Fruit fly (Drosophila melanogaster) whole organism, embryonic: Measurements from ENCODE around the gene cdi.
A peak's percentile ranks its signal among the peaks of the same experiment; 100 is the strongest.

Experiments used
- Atf3 ChIP-seq: fragments of 200-800 bp; sonication (Bioruptor generic); optimal IDR thresholded peaks from 3 replicates; lab custom pipeline; 2016; ENCODE audit warnings: missing biosample characterization, missing genetic modification characterization
- CG10979 ChIP-seq: fragments of 200-800 bp; sonication (Bioruptor generic); optimal IDR thresholded peaks from 2 replicates; lab custom pipeline; 2018; ENCODE audit warnings: missing biosample characterization, mild to moderate bottlenecking, missing genetic modification characterization, moderate library complexity
- CG11398 ChIP-seq: fragments of 200-800 bp; sonication (Bioruptor generic); optimal IDR thresholded peaks from 2 replicates; lab custom pipeline; 2016; ENCODE audit warnings: missing biosample characterization, missing genetic modification characterization
- CG12071 ChIP-seq: fragments of 200-800 bp; sonication (Bioruptor generic); optimal IDR thresholded peaks from 3 replicates; lab custom pipeline; 2018; ENCODE audit warnings: missing biosample characterization, mild to moderate bottlenecking, missing genetic modification characterization
- CG1233 ChIP-seq: fragments of 200-800 bp; sonication (Bioruptor generic); optimal IDR thresholded peaks from 4 replicates; lab custom pipeline; 2018; ENCODE audit warnings: missing biosample characterization, mild to moderate bottlenecking, missing genetic modification characterization
- CG12659 ChIP-seq: fragments of 200-800 bp; sonication (Bioruptor generic); optimal IDR thresholded peaks from 3 replicates; lab custom pipeline; 2017; ENCODE audit warnings: mild to moderate bottlenecking, missing biosample characterization, missing genetic modification reagents, missing genetic modification characterization
- CG1647 ChIP-seq: fragments of 200-800 bp; sonication (Bioruptor generic); optimal IDR thresholded peaks from 3 replicates; lab custom pipeline; 2016; ENCODE audit warnings: missing biosample characterization, missing genetic modification characterization
- CG18262 ChIP-seq: fragments of 200-800 bp; optimal IDR thresholded peaks from 3 replicates; lab custom pipeline; 2019; ENCODE audit warnings: missing biosample characterization, mild to moderate bottlenecking, missing genetic modification characterization, moderate library complexity
- CG2199 ChIP-seq: fragments of 200-800 bp; sonication (Bioruptor generic); IDR thresholded peaks from 3 replicates; pipeline ENCODE4 v1.3.6; 2022; ENCODE audit warnings: missing biosample characterization, missing genetic modification characterization
- CG2712 ChIP-seq: fragments of 200-800 bp; optimal IDR thresholded peaks from 3 replicates; lab custom pipeline; 2019; ENCODE audit warnings: missing biosample characterization, mild to moderate bottlenecking, missing genetic modification characterization, moderate library complexity
- CG3065 ChIP-seq: fragments of 200-800 bp; sonication (Bioruptor generic); optimal IDR thresholded peaks from 2 replicates; lab custom pipeline; 2016; ENCODE audit warnings: missing biosample characterization, missing genetic modification characterization
- CG32767 ChIP-seq: fragments of 200-800 bp; sonication (Bioruptor generic); IDR thresholded peaks from 2 replicates; pipeline ENCODE4 v1.3.6; 2022; ENCODE audit warnings: missing biosample characterization, missing genetic modification characterization
- CG3407 ChIP-seq: fragments of 200-800 bp; sonication (Bioruptor generic); optimal IDR thresholded peaks from 2 replicates; lab custom pipeline; 2018; ENCODE audit warnings: missing biosample characterization, mild to moderate bottlenecking, missing genetic modification characterization
- CG34224 ChIP-seq: fragments of 200-800 bp; sonication (Bioruptor generic); IDR thresholded peaks from 3 replicates; pipeline ENCODE4 v1.3.6; 2022; ENCODE audit warnings: missing biosample characterization, missing genetic modification characterization; ENCODE audit not compliant: partially characterized antibody
- CG4617 ChIP-seq: fragments of 200-800 bp; sonication (Bioruptor generic); optimal IDR thresholded peaks from 3 replicates; lab custom pipeline; 2016; ENCODE audit warnings: missing biosample characterization, missing genetic modification characterization, borderline replicate concordance
- CG5245 ChIP-seq: fragments of 200-800 bp; sonication (Bioruptor generic); optimal IDR thresholded peaks from 3 replicates; lab custom pipeline; 2016; ENCODE audit warnings: missing biosample characterization, missing genetic modification characterization
- CG7271 ChIP-seq: fragments of 200-800 bp; sonication (Bioruptor generic); optimal IDR thresholded peaks from 2 replicates; lab custom pipeline; 2018; ENCODE audit warnings: missing biosample characterization, mild to moderate bottlenecking, missing genetic modification characterization, moderate library complexity
- CG9797 ChIP-seq: fragments of 200-800 bp; sonication (Bioruptor generic); optimal IDR thresholded peaks from 3 replicates; lab custom pipeline; 2018; ENCODE audit warnings: missing biosample characterization, mild to moderate bottlenecking, missing genetic modification characterization
- Dll ChIP-seq: fragments of 200-800 bp; sonication (Bioruptor generic); IDR thresholded peaks from 4 replicates; pipeline ENCODE4 v1.3.6; 2022; ENCODE audit warnings: missing biosample characterization, missing genetic modification characterization; ENCODE audit not compliant: partially characterized antibody
- Dp ChIP-seq: fragments of 200-800 bp; sonication (Bioruptor generic); optimal IDR thresholded peaks from 2 replicates; lab custom pipeline; 2018; ENCODE audit warnings: missing biosample characterization, mild to moderate bottlenecking, missing genetic modification characterization, moderate library complexity
- Elba2 ChIP-seq: fragments of 200-800 bp; sonication (Bioruptor generic); optimal IDR thresholded peaks from 3 replicates; lab custom pipeline; 2016; ENCODE audit warnings: missing biosample characterization, missing genetic modification characterization
- HHEX ChIP-seq: fragments of 200-800 bp; sonication (Bioruptor generic); optimal IDR thresholded peaks from 3 replicates; lab custom pipeline; 2017; ENCODE audit warnings: missing biosample characterization, mild to moderate bottlenecking, missing genetic modification characterization, missing genetic modification reagents
- HLHmδ ChIP-seq: fragments of 200-800 bp; sonication (Bioruptor generic); optimal IDR thresholded peaks from 2 replicates; lab custom pipeline; 2018; ENCODE audit warnings: missing biosample characterization, mild to moderate bottlenecking, missing genetic modification characterization, moderate library complexity
- Optix ChIP-seq: fragments of 200-800 bp; sonication (Bioruptor generic); IDR thresholded peaks from 3 replicates; pipeline ENCODE4 v1.3.6; 2022; ENCODE audit warnings: missing biosample characterization, missing genetic modification characterization
- Poxn ChIP-seq: fragments of 200-800 bp; sonication (Bioruptor generic); IDR thresholded peaks from 2 replicates; pipeline ENCODE4 v1.3.6; 2022; ENCODE audit warnings: missing biosample characterization, missing genetic modification characterization
- Stat92E ChIP-seq, 3 experiments: fragments of >200 bp in 2 of 3; fragments of 200-800 bp in 1 of 3; sonication (Bioruptor generic) in 1 of 3; optimal IDR thresholded peaks; 2 replicates each; lab custom pipeline; 2017 to 2019; ENCODE audit warnings: missing biosample characterization in 3 of 3, missing genetic modification characterization in 3 of 3, mild to moderate bottlenecking in 1 of 3, moderate library complexity in 1 of 3
- Trl ChIP-seq, 3 experiments: fragments of >200 bp in 2 of 3; fragments of 200-800 bp in 1 of 3; sonication (Bioruptor generic) in 1 of 3; optimal IDR thresholded peaks; 2 replicates in 1 of 3; 3 replicates in 2 of 3; lab custom pipeline; 2016 to 2017; ENCODE audit warnings: missing biosample characterization in 1 of 3, missing genetic modification characterization in 1 of 3
- Vsx1 ChIP-seq: fragments of 200-800 bp; sonication (Bioruptor generic); optimal IDR thresholded peaks from 2 replicates; lab custom pipeline; 2017; ENCODE audit warnings: missing biosample characterization, mild to moderate bottlenecking, missing genetic modification characterization, missing genetic modification reagents
- Xbp1 ChIP-seq: fragments of 200-800 bp; sonication (Bioruptor generic); optimal IDR thresholded peaks from 3 replicates; lab custom pipeline; 2016; ENCODE audit warnings: missing biosample characterization, mild to moderate bottlenecking, missing genetic modification characterization
- al ChIP-seq: fragments of 200-800 bp; sonication (Bioruptor generic); IDR thresholded peaks from 2 replicates; pipeline ENCODE4 v1.3.6; 2022; ENCODE audit warnings: missing biosample characterization, missing genetic modification characterization
- ap ChIP-seq: fragments of 200-800 bp; sonication (Bioruptor generic); IDR thresholded peaks from 2 replicates; pipeline ENCODE4 v1.3.6; 2022; ENCODE audit warnings: missing biosample characterization, missing genetic modification characterization
- ci ChIP-seq: fragments of 200-800 bp; sonication (Bioruptor generic); IDR thresholded peaks from 3 replicates; pipeline ENCODE4 v1.3.6; 2022; ENCODE audit warnings: missing biosample characterization, missing genetic modification characterization
- gcm2 ChIP-seq: fragments of 200-800 bp; sonication (Bioruptor generic); optimal IDR thresholded peaks from 2 replicates; lab custom pipeline; 2016; ENCODE audit warnings: missing biosample characterization, missing genetic modification characterization
- gem ChIP-seq: fragments of 200-800 bp; sonication (Bioruptor generic); optimal IDR thresholded peaks from 2 replicates; lab custom pipeline; 2019; ENCODE audit warnings: missing biosample characterization, mild to moderate bottlenecking, missing genetic modification characterization, moderate library complexity
- gsb ChIP-seq: fragments of 200-800 bp; sonication (Bioruptor generic); IDR thresholded peaks from 2 replicates; pipeline ENCODE4 v1.3.6; 2022; ENCODE audit warnings: missing biosample characterization, missing genetic modification characterization
- ken ChIP-seq: fragments of 200-800 bp; sonication (Bioruptor generic); IDR thresholded peaks from 3 replicates; pipeline ENCODE4 v1.3.6; 2022; ENCODE audit warnings: missing biosample characterization, missing genetic modification characterization
- kni ChIP-seq: fragments of 200-800 bp; sonication (Bioruptor generic); optimal IDR thresholded peaks from 3 replicates; lab custom pipeline; 2017; ENCODE audit warnings: mild to moderate bottlenecking, missing biosample characterization, missing genetic modification reagents, missing genetic modification characterization
- maf-S ChIP-seq: fragments of 200-800 bp; sonication (Bioruptor generic); optimal IDR thresholded peaks from 2 replicates; lab custom pipeline; 2016; ENCODE audit warnings: missing biosample characterization, missing genetic modification characterization
- rib ChIP-seq: fragments of 200-800 bp; sonication (Bioruptor generic); IDR thresholded peaks from 2 replicates; pipeline ENCODE4 v1.3.6; 2022; ENCODE audit warnings: missing biosample characterization, missing genetic modification characterization
- sens ChIP-seq: fragments of 200-800 bp; sonication (Bioruptor generic); peaks from one replicate; lab custom pipeline; 2016; ENCODE audit warnings: missing biosample characterization, missing genetic modification characterization
- slp2 ChIP-seq: fragments of 200-800 bp; sonication (Bioruptor generic); optimal IDR thresholded peaks from 2 replicates; lab custom pipeline; 2016; ENCODE audit warnings: missing biosample characterization, missing genetic modification characterization
- so ChIP-seq: fragments of 200-800 bp; sonication (Bioruptor generic); IDR thresholded peaks from 3 replicates; pipeline ENCODE4 v1.3.6; 2022; ENCODE audit warnings: missing biosample characterization, missing genetic modification characterization
- sqz ChIP-seq: fragments of 200-800 bp; sonication (Bioruptor generic); optimal IDR thresholded peaks from 3 replicates; lab custom pipeline; 2018; ENCODE audit warnings: missing biosample characterization, mild to moderate bottlenecking, missing genetic modification characterization
- sr ChIP-seq: fragments of 200-800 bp; sonication (Bioruptor generic); IDR thresholded peaks from 3 replicates; pipeline ENCODE4 v1.3.6; 2022; ENCODE audit warnings: missing biosample characterization, missing genetic modification characterization
- stc ChIP-seq: fragments of 200-800 bp; sonication (Bioruptor generic); IDR thresholded peaks from 2 replicates; pipeline ENCODE4 v1.3.6; 2022; ENCODE audit warnings: missing biosample characterization, missing genetic modification characterization
- tx ChIP-seq: fragments of 200-800 bp; sonication (Bioruptor generic); optimal IDR thresholded peaks from 2 replicates; lab custom pipeline; 2016; ENCODE audit warnings: missing biosample characterization, missing genetic modification characterization
- wek ChIP-seq: fragments of 200-800 bp; sonication (Bioruptor generic); optimal IDR thresholded peaks from 3 replicates; lab custom pipeline; 2018; ENCODE audit warnings: missing biosample characterization, mild to moderate bottlenecking, missing genetic modification characterization, moderate library complexity
- zf30C ChIP-seq: fragments of 200-800 bp; sonication (Bioruptor generic); optimal IDR thresholded peaks from 3 replicates; lab custom pipeline; 2018; ENCODE audit warnings: missing biosample characterization, mild to moderate bottlenecking, missing genetic modification characterization

Gene cdi

DNA sequence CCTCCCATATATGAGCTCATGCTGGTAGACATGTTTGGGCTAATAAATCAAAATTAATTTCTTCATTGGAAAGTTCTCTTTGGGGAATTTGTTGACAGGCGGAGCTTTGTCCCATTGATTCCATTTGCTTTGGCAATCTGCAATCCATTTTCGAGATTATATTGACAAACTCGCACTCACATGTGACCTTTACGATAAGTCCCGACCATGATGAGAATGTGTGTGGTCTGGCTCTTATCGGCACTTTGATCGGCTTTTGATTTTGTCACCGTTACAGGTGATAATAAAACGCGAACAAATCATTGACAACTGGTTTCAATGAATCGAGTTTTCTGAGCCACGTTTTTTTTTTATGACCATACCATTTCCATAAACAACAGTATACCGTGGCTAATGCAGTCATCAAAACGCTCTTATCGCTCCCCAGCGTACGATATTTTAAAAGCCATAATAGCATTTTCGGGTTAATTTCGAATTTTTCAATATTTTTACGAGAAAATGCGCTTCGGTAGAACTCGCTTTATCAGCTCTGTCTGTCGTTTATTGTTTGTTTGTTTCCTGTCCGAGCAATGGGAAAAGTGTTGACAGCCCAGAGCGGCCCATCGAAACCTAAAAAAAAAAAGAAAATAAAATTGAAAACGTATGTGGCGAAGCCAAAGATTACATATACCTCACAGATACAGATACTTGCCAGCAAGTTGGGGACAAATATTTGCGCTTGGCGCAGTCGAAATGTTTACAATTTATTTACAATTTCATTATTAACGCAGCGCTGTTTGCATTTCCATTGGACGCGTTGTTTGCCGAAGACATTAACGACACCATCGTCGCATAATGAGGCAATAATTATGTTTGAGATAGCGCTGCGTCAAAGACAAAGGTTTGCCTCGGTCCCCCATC is 96.4 kb downstream of the cdi start (continued):
- TF ChIP-seq kni (GFP tag; lab: Kevin White, UChicago) (peak; percentile 87), CG18262 (tag; lab: Kevin White, UChicago) (peak; percentile 53), HLHmδ (peak; percentile 67), Poxn (GFP tag; lab: Robert Waterston, UW) (no peak), CG12071 (GFP tag; lab: Kevin White, UChicago) (peak; percentile 71), Stat92E (GFP tag; optimal IDR thresholded peaks at IDR 0.05; lab: Kevin White, UChicago) (peak in 1 of 3 experiments; percentile 76), Dll (GFP tag; lab: Robert Waterston, UW) (0 out of 4 replicates have a peak, but pooled peaks have one; percentile 12), CG2712 (tag; lab: Kevin White, UChicago) (peak; percentile 39), CG12659 (GFP tag; lab: Kevin White, UChicago) (peak; percentile 63), stc (GFP tag; lab: Robert Waterston, UW) (peak; percentile 79; the same call in 1 of the 2 replicates), CG32767 (GFP tag; lab: Robert Waterston, UW) (peak; percentile 75), Optix (GFP tag; lab: Robert Waterston, UW) (peak; percentile 74; the same call in 2 of the 3 replicates), Vsx1 (GFP tag; lab: Kevin White, UChicago) (peak; percentile 84), maf-S (peak; percentile 26), zf30C (no peak), so (GFP tag; lab: Robert Waterston, UW) (peak; percentile 84), CG3065 (GFP tag; lab: Kevin White, UChicago) (peak; percentile 57), gsb (GFP tag; lab: Robert Waterston, UW) (no peak), CG34224 (GFP tag; lab: Robert Waterston, UW) (no peak), Atf3 (GFP tag; lab: Kevin White, UChicago) (peak; percentile 54), rib (GFP tag; lab: Robert Waterston, UW) (no peak), gcm2 (peak; percentile 42), Elba2 (GFP tag; lab: Kevin White, UChicago) (no peak), CG9797 (GFP tag; lab: Kevin White, UChicago) (peak; percentile 10), CG10979 (tag; lab: Kevin White, UChicago) (peak; percentile 40), gem (tag; lab: Kevin White, UChicago) (peak; percentile 77), CG11398 (peak; percentile 87), ci (GFP tag; lab: Robert Waterston, UW) (peak; percentile 96), CG5245 (GFP tag; lab: Kevin White, UChicago) (no peak), CG1233 (peak; percentile 73), CG2199 (GFP tag; lab: Robert Waterston, UW) (peak; percentile 84; the same call in 2 of the 3 replicates), CG4617 (GFP tag; lab: Kevin White, UChicago) (peak; percentile 33), HHEX (GFP tag; lab: Kevin White, UChicago) (no peak), Dp (GFP tag; lab: Kevin White, UChicago) (no peak), CG3407 (GFP tag; lab: Kevin White, UChicago) (peak; percentile 96), sqz (peak; percentile 90), ken (GFP tag; lab: Robert Waterston, UW) (peak; percentile 54; the same call in 2 of the 3 replicates), al (GFP tag; lab: Robert Waterston, UW) (no peak), slp2 (GFP tag; lab: Kevin White, UChicago) (peak; percentile 17), Xbp1 (GFP tag; lab: Kevin White, UChicago) (peak; percentile 13), wek (peak; percentile 91), tx (peak; percentile 8), sr (GFP tag; lab: Robert Waterston, UW) (peak; percentile 37; the same call in 1 of the 3 replicates), CG1647 (GFP tag; lab: Kevin White, UChicago) (peak; percentile 10), Trl (optimal IDR thresholded peaks at IDR 0.05; lab: Kevin White, UChicago) (no peak), Trl (GFP tag; optimal IDR thresholded peaks at IDR 0.05; lab: Kevin White, UChicago) (peak; percentile 25), sens (GFP tag; lab: Kevin White, UChicago) (peak; percentile 92), CG7271 (tag; lab: Kevin White, UChicago) (peak; percentile 10), ap (GFP tag; lab: Robert Waterston, UW) (peak; percentile 55)
